Fruit fly (Drosophila melanogaster): Measurements from ENCODE around the gene SNF4Agamma.

The SNF4Agamma gene

dm6 chr3R:21140458-21140857 is at the start of gene SNF4Agamma:
TSS of gene SNF4Agamma (plus strand) at chr3R:21140739.
- TF ChIP-seq Ets98B (GFP tag; IDR thresholded peaks at IDR 0.05) (peak; percentile 34; the same call in 1 of the 2 replicates), CG8301 (tag; optimal IDR thresholded peaks at IDR 0.05) (no peak)

dm6 chr3R:21091500-21091899 is 49.0 kb upstream of the SNF4Agamma start:
- TF ChIP-seq fd96Ca (GFP tag; IDR thresholded peaks at IDR 0.05): no peak
- TF ChIP-seq CG4496 (GFP tag; IDR thresholded peaks at IDR 0.05): peak; percentile 40; the same call in 1 of the 3 replicates

dm6 chr3R:21092036-21092435 is 48.5 kb upstream of the SNF4Agamma start:
- no peak for TF ChIP-seq CG8159 (tag; optimal IDR thresholded peaks at IDR 0.05)
- TF ChIP-seq EcR (GFP tag; optimal IDR thresholded peaks at IDR 0.05): peak; percentile 64

- TF ChIP-seq CG4496 (GFP tag; IDR thresholded peaks at IDR 0.05) (no peak), rn (GFP tag; IDR thresholded peaks at IDR 0.05) (no peak), CG10348 (GFP tag; IDR thresholded peaks at IDR 0.05) (no peak), CG34367 (tag; optimal IDR thresholded peaks at IDR 0.05) (no peak), D1 (tag; optimal IDR thresholded peaks at IDR 0.05) (no peak), gl (tag; optimal IDR thresholded peaks at IDR 0.05) (no peak), Snoo (tag; optimal IDR thresholded peaks at IDR 0.05) (no peak), CG14655 (GFP tag; optimal IDR thresholded peaks at IDR 0.05) (no peak), CG15710 (tag; optimal IDR thresholded peaks at IDR 0.05) (no peak), CG8159 (tag; optimal IDR thresholded peaks at IDR 0.05) (no peak), CG13204 (GFP tag; optimal IDR thresholded peaks at IDR 0.05) (no peak), Pif1A (GFP tag; optimal IDR thresholded peaks at IDR 0.05) (no peak), CG8301 (tag; optimal IDR thresholded peaks at IDR 0.05) (no peak), EcR (GFP tag; optimal IDR thresholded peaks at IDR 0.05) (no peak), Pif1B (GFP tag; optimal IDR thresholded peaks at IDR 0.05) (no peak), CG32121 (GFP tag; IDR thresholded peaks at IDR 0.05) (no peak)
These were observed 47.7 kb upstream of the SNF4Agamma start for dm6 chr3R:21092829-21093228.

dm6 chr3R:21094292-21094691 is 46.2 kb upstream of the SNF4Agamma start:
- TF ChIP-seq CG13204 (GFP tag; optimal IDR thresholded peaks at IDR 0.05) (no peak), D1 (tag; optimal IDR thresholded peaks at IDR 0.05) (no peak), CG12605 (GFP tag; IDR thresholded peaks at IDR 0.05) (no peak), Pif1A (GFP tag; optimal IDR thresholded peaks at IDR 0.05) (no peak), CG4496 (GFP tag; IDR thresholded peaks at IDR 0.05) (no peak), Ets98B (GFP tag; IDR thresholded peaks at IDR 0.05) (no peak), gl (tag; optimal IDR thresholded peaks at IDR 0.05) (no peak), CG10348 (GFP tag; IDR thresholded peaks at IDR 0.05) (no peak), CG9948 (tag; optimal IDR thresholded peaks at IDR 0.05) (no peak), CG8301 (tag; optimal IDR thresholded peaks at IDR 0.05) (no peak), EcR (GFP tag; optimal IDR thresholded peaks at IDR 0.05) (no peak), CG32121 (GFP tag; IDR thresholded peaks at IDR 0.05) (no peak), Pif1B (GFP tag; optimal IDR thresholded peaks at IDR 0.05) (no peak), CG8159 (tag; optimal IDR thresholded peaks at IDR 0.05) (no peak)

dm6 chr3R:21096532-21097143 is 43.9 kb upstream of the SNF4Agamma start:
- no peak for TF ChIP-seq EcR (GFP tag; optimal IDR thresholded peaks at IDR 0.05)
- TF ChIP-seq CG4496 (GFP tag; IDR thresholded peaks at IDR 0.05): no peak
- peak; percentile 10; the same call in 1 of the 2 replicates for TF ChIP-seq Ets98B (GFP tag; IDR thresholded peaks at IDR 0.05)
- no peak for TF ChIP-seq rn (GFP tag; IDR thresholded peaks at IDR 0.05)
- TF ChIP-seq fd96Ca (GFP tag; IDR thresholded peaks at IDR 0.05): peak; percentile 36; the same call in 2 of the 3 replicates

- TF ChIP-seq CG10348 (GFP tag; IDR thresholded peaks at IDR 0.05): no peak
- no peak for TF ChIP-seq Pif1B (GFP tag; optimal IDR thresholded peaks at IDR 0.05)
- no peak for TF ChIP-seq CG12605 (GFP tag; IDR thresholded peaks at IDR 0.05)
- TF ChIP-seq rn (GFP tag; IDR thresholded peaks at IDR 0.05): no peak
- TF ChIP-seq gl (tag; optimal IDR thresholded peaks at IDR 0.05): no peak
- TF ChIP-seq fd96Ca (GFP tag; IDR thresholded peaks at IDR 0.05): no peak
- TF ChIP-seq CG9948 (tag; optimal IDR thresholded peaks at IDR 0.05): no peak
- TF ChIP-seq CG32121 (GFP tag; IDR thresholded peaks at IDR 0.05): no peak
- no peak for TF ChIP-seq CG8159 (tag; optimal IDR thresholded peaks at IDR 0.05)
- no peak for TF ChIP-seq CG15710 (tag; optimal IDR thresholded peaks at IDR 0.05)
- TF ChIP-seq CG13204 (GFP tag; optimal IDR thresholded peaks at IDR 0.05): no peak
- TF ChIP-seq CG8301 (tag; optimal IDR thresholded peaks at IDR 0.05): no peak
- no peak for TF ChIP-seq Pif1A (GFP tag; optimal IDR thresholded peaks at IDR 0.05)
These were observed 43.4 kb upstream of the SNF4Agamma start for dm6 chr3R:21097160-21097559.

- TF ChIP-seq CG12605 (GFP tag; IDR thresholded peaks at IDR 0.05) (peak; percentile 60), rn (GFP tag; IDR thresholded peaks at IDR 0.05) (peak; percentile 80), CG13204 (GFP tag; optimal IDR thresholded peaks at IDR 0.05) (no peak), CG9948 (tag; optimal IDR thresholded peaks at IDR 0.05) (peak; percentile 63), gl (tag; optimal IDR thresholded peaks at IDR 0.05) (peak; percentile 47), Ets98B (GFP tag; IDR thresholded peaks at IDR 0.05) (peak; percentile 90), CG14655 (GFP tag; optimal IDR thresholded peaks at IDR 0.05) (no peak), D1 (tag; optimal IDR thresholded peaks at IDR 0.05) (no peak), CG15710 (tag; optimal IDR thresholded peaks at IDR 0.05) (peak; percentile 76), CG34367 (tag; optimal IDR thresholded peaks at IDR 0.05) (peak; percentile 64), fd96Ca (GFP tag; IDR thresholded peaks at IDR 0.05) (peak; percentile 95), Pif1A (GFP tag; optimal IDR thresholded peaks at IDR 0.05) (no peak), Snoo (tag; optimal IDR thresholded peaks at IDR 0.05) (peak; percentile 70), CG32121 (GFP tag; IDR thresholded peaks at IDR 0.05) (peak; percentile 88), CG8159 (tag; optimal IDR thresholded peaks at IDR 0.05) (peak; percentile 75), Pif1B (GFP tag; optimal IDR thresholded peaks at IDR 0.05) (no peak), CG8301 (tag; optimal IDR thresholded peaks at IDR 0.05) (no peak), CG17806 (tag; optimal IDR thresholded peaks at IDR 0.05) (peak; percentile 69), EcR (GFP tag; optimal IDR thresholded peaks at IDR 0.05) (peak; percentile 10), CG4496 (GFP tag; IDR thresholded peaks at IDR 0.05) (peak; percentile 83; the same call in 2 of the 3 replicates), CG10348 (GFP tag; IDR thresholded peaks at IDR 0.05) (peak; percentile 87)
These were observed 42.9 kb upstream of the SNF4Agamma start, which contains the start of gene RhoGAP93B for dm6 chr3R:21097631-21098117. TSS of gene RhoGAP93B (minus strand) at chr3R:21097827.

Data from whole organism, pupa.